Worm (Caenorhabditis elegans): ENCODE measurements around the gene nuo-4.

nuo-4 gene

ce11 chrIII:7189581-7190128 is 31.0 kb upstream of the nuo-4 start, which contains the start of gene rps-21 (continued):
- TF ChIP-seq mab-5 (tag; optimal IDR thresholded peaks at IDR 0.05) (peak; percentile 46), sem-4 (tag; optimal IDR thresholded peaks at IDR 0.05) (peak; percentile 46), nhr-11 (tag; optimal IDR thresholded peaks at IDR 0.05) (no peak), crh-2 (tag; optimal IDR thresholded peaks at IDR 0.05) (peak; percentile 79), sma-3 (GFP tag; optimal IDR thresholded peaks at IDR 0.05) (peak; percentile 84), blmp-1 (tag; optimal IDR thresholded peaks at IDR 0.05; ENCODE audit: insufficient read depth) (peak; percentile 43), snpc-4 (tag; optimal IDR thresholded peaks at IDR 0.05) (peak; percentile 59)

ce11 chrIII:7188300-7189052 is 29.9 kb upstream of the nuo-4 start, which contains the start of the genes F37C12.21 and F37C12.10:
Gene F37C12.21, plus strand, starts transcription at chrIII:7188357.
Gene F37C12.10, minus strand, starts transcription at chrIII:7188384.
- TF ChIP-seq nhr-10 (tag; optimal IDR thresholded peaks at IDR 0.05) (no peak), fos-1 (tag; optimal IDR thresholded peaks at IDR 0.05) (peak; percentile 59)

DNA sequence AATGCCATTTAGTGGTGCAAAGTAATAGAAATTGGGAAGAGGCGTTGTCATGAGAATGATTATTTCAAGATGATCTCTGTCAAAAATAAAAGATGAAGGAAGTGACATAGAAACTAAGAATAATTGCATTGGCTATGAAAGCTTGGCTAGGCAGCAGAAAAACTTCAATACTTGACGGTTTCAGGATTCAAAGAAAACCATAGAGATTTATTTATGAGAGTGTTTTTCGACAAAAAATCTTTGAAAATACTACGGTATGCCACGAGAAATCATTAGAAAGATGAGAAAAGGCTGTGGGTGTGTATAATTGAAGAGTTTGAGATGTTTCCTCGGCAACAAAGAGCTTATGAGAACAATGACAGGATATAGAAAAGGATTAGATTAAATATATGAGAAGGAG is 26.9 kb upstream of the nuo-4 start, which contains the start of gene F37C12.14:
F37C12.14 (minus strand) TSS at position 101 of the 400 bp plus-strand sequence.
- TF ChIP-seq nhr-25 (tag; optimal IDR thresholded peaks at IDR 0.05) = no peak
- no peak for TF ChIP-seq snpc-4 (tag; optimal IDR thresholded peaks at IDR 0.05)
- TF ChIP-seq crh-2 (tag; optimal IDR thresholded peaks at IDR 0.05) = no peak
- TF ChIP-seq nhr-12 (tag; optimal IDR thresholded peaks at IDR 0.05) = no peak
- TF ChIP-seq gmeb-1 (tag; optimal IDR thresholded peaks at IDR 0.05) = no peak
- no peak for TF ChIP-seq peb-1 (tag; optimal IDR thresholded peaks at IDR 0.05)
- TF ChIP-seq egl-27 (tag; optimal IDR thresholded peaks at IDR 0.05) = no peak
- TF ChIP-seq nhr-21 (tag; optimal IDR thresholded peaks at IDR 0.05) = no peak
- no peak for TF ChIP-seq lin-13 (GFP tag; optimal IDR thresholded peaks at IDR 0.05)
- no peak for TF ChIP-seq lsy-2 (tag; optimal IDR thresholded peaks at IDR 0.05)
- no peak for TF ChIP-seq ztf-1 (GFP tag; conservative IDR thresholded peaks at IDR 0.05)
- TF ChIP-seq C34F6.9 (tag; optimal IDR thresholded peaks at IDR 0.05) = no peak
- no peak for TF ChIP-seq nhr-6 (tag; optimal IDR thresholded peaks at IDR 0.05)
- TF ChIP-seq R02D3.7 (tag; optimal IDR thresholded peaks at IDR 0.05) = no peak
- no peak for TF ChIP-seq sma-9 (GFP tag; optimal IDR thresholded peaks at IDR 0.05)
- TF ChIP-seq sma-9 (tag; optimal IDR thresholded peaks at IDR 0.05) = no peak
- TF ChIP-seq nhr-129 (tag; optimal IDR thresholded peaks at IDR 0.05) = no peak
- TF ChIP-seq unc-39 (tag; optimal IDR thresholded peaks at IDR 0.05) = no peak
- no peak for TF ChIP-seq unc-55 (GFP tag; optimal IDR thresholded peaks at IDR 0.05)

ce11 chrIII:7184022-7184421 is 25.4 kb upstream of the nuo-4 start, which contains the start of gene yju-2:
Gene yju-2, plus strand, starts transcription at chrIII:7184336.
- peak; percentile 82 for TF ChIP-seq nhr-129 (tag; optimal IDR thresholded peaks at IDR 0.05)
- TF ChIP-seq nhr-21 (tag; optimal IDR thresholded peaks at IDR 0.05) = peak; percentile 32
- no peak for TF ChIP-seq lin-39 (tag; optimal IDR thresholded peaks at IDR 0.05)
- peak; percentile 15 for TF ChIP-seq skn-1 (tag; optimal IDR thresholded peaks at IDR 0.05)
- peak; percentile 59 for TF ChIP-seq gmeb-1 (tag; optimal IDR thresholded peaks at IDR 0.05)
- TF ChIP-seq C34F6.9 (tag; optimal IDR thresholded peaks at IDR 0.05) = peak; percentile 92
- TF ChIP-seq F13H6.1 (tag; optimal IDR thresholded peaks at IDR 0.05) = peak; percentile 35
- TF ChIP-seq ama-1 (optimal IDR thresholded peaks at IDR 0.05) = peak; percentile 15
- TF ChIP-seq ceh-16 (tag; optimal IDR thresholded peaks at IDR 0.05) = no peak
- TF ChIP-seq nhr-6 (tag; optimal IDR thresholded peaks at IDR 0.05) = no peak
- no peak for TF ChIP-seq nhr-11 (tag; optimal IDR thresholded peaks at IDR 0.05)
- TF ChIP-seq mdl-1 (tag; optimal IDR thresholded peaks at IDR 0.05) = no peak
- peak; percentile 36 for TF ChIP-seq ztf-4 (tag; optimal IDR thresholded peaks at IDR 0.05)
- no peak for TF ChIP-seq nhr-10 (tag; optimal IDR thresholded peaks at IDR 0.05)
- TF ChIP-seq sma-3 (GFP tag; optimal IDR thresholded peaks at IDR 0.05) = peak; percentile 34
- peak; percentile 54 for TF ChIP-seq nhr-25 (tag; optimal IDR thresholded peaks at IDR 0.05)
- TF ChIP-seq sma-9 (GFP tag; optimal IDR thresholded peaks at IDR 0.05) = peak; percentile 49
- no peak for TF ChIP-seq sma-9 (tag; optimal IDR thresholded peaks at IDR 0.05)
- peak; percentile 32 for TF ChIP-seq fos-1 (tag; optimal IDR thresholded peaks at IDR 0.05)
- no peak for TF ChIP-seq aly-2 (tag; optimal IDR thresholded peaks at IDR 0.05)
- no peak for TF ChIP-seq nhr-77 (tag; optimal IDR thresholded peaks at IDR 0.05)
- TF ChIP-seq egl-27 (tag; optimal IDR thresholded peaks at IDR 0.05) = no peak
- TF ChIP-seq lsy-2 (tag; optimal IDR thresholded peaks at IDR 0.05) = peak; percentile 29 to 82
- TF ChIP-seq lin-13 (GFP tag; optimal IDR thresholded peaks at IDR 0.05) = peak; percentile 36
- TF ChIP-seq ZK546.5 (tag; optimal IDR thresholded peaks at IDR 0.05) = no peak
- TF ChIP-seq crh-2 (tag; optimal IDR thresholded peaks at IDR 0.05) = peak; percentile 67
- TF ChIP-seq mab-5 (tag; optimal IDR thresholded peaks at IDR 0.05) = no peak
- TF ChIP-seq sem-4 (tag; optimal IDR thresholded peaks at IDR 0.05) = peak; percentile 47
- no peak for TF ChIP-seq unc-62 (GFP tag; optimal IDR thresholded peaks at IDR 0.05)
- TF ChIP-seq unc-55 (GFP tag; optimal IDR thresholded peaks at IDR 0.05) = peak; percentile 87

All from whole organism, L2 larva.